Worm (Caenorhabditis elegans) whole organism, early embryonic: ENCODE measurements around the gene Y70C5A.4.

Source experiments
- aly-1 ChIP-seq: sonication (generic microtip); optimal IDR thresholded peaks from 2 replicates; lab custom pipeline; 2016; ENCODE audit warnings: missing genetic modification characterization, missing compliant biosample characterization
- ceh-13 ChIP-seq: fragments of 200-800 bp; sonication (Bioruptor generic); optimal IDR thresholded peaks from 2 replicates; lab custom pipeline; 2018; ENCODE audit warnings: mild to moderate bottlenecking, missing genetic modification characterization, missing compliant biosample characterization

ce11 chrV:16592947-16593791 lies 24.4 kb upstream of the Y70C5A.4 start:
- no peak for TF ChIP-seq ceh-13 (GFP tag; lab: Kevin White, UChicago)
- TF ChIP-seq aly-1 (tag; lab: Kevin White, UChicago): no peak
